Fruit fly (Drosophila melanogaster) whole organism, wandering third instar larva: ENCODE measurements around the gene CG5399.

Experiments
- GATAd ChIP-seq: sonication (Bioruptor generic); optimal IDR thresholded peaks from 2 replicates; lab custom pipeline; 2016; ENCODE audit warnings: missing biosample characterization, missing genetic modification characterization
- Hr78 ChIP-seq: fragments of >200 bp; optimal IDR thresholded peaks from 2 replicates; lab custom pipeline; 2017; ENCODE audit warnings: missing biosample characterization, missing genetic modification characterization
- Myc ChIP-seq: fragments of >200 bp; optimal IDR thresholded peaks from 2 replicates; lab custom pipeline; 2017
- OdsH ChIP-seq: fragments of 200-800 bp; sonication (Bioruptor generic); optimal IDR thresholded peaks from 2 replicates; lab custom pipeline; 2016; ENCODE audit warnings: missing biosample characterization, mild to moderate bottlenecking, missing genetic modification characterization
- dsf ChIP-seq: sonication (Bioruptor generic); optimal IDR thresholded peaks from 2 replicates; lab custom pipeline; 2016; ENCODE audit warnings: missing biosample characterization, missing genetic modification characterization, borderline replicate concordance
- fru ChIP-seq: fragments of 200-800 bp; sonication (Bioruptor generic); optimal IDR thresholded peaks from 3 replicates; lab custom pipeline; 2016; ENCODE audit warnings: missing biosample characterization, mild to moderate bottlenecking, missing genetic modification characterization
- h ChIP-seq: fragments of 200-800 bp; sonication (Bioruptor generic); optimal IDR thresholded peaks from 3 replicates; lab custom pipeline; 2016; ENCODE audit warnings: missing biosample characterization, mild to moderate bottlenecking, missing genetic modification characterization
- lola ChIP-seq: fragments of >200 bp; optimal IDR thresholded peaks from 2 replicates; lab custom pipeline; 2017; ENCODE audit warnings: missing biosample characterization, missing genetic modification characterization
- sv ChIP-seq: fragments of 200-800 bp; sonication (Bioruptor generic); optimal IDR thresholded peaks from 3 replicates; lab custom pipeline; 2016; ENCODE audit warnings: missing biosample characterization, missing genetic modification characterization
- woc ChIP-seq: sonication (Bioruptor generic); optimal IDR thresholded peaks from 2 replicates; lab custom pipeline; 2016; ENCODE audit warnings: missing biosample characterization, mild to moderate bottlenecking, missing genetic modification characterization

dm6 chr3R:15655415-15655814 is 39.6 kb upstream of the CG5399 start:
- TF ChIP-seq Hr78 (no peak), fru (GFP tag; lab: Kevin White, UChicago) (no peak), dsf (GFP tag; lab: Kevin White, UChicago) (no peak), Myc (lab: Kevin White, UChicago) (no peak), OdsH (GFP tag; lab: Kevin White, UChicago) (no peak), sv (GFP tag; lab: Kevin White, UChicago) (no peak), h (GFP tag; lab: Kevin White, UChicago) (no peak), lola (no peak), woc (GFP tag; lab: Kevin White, UChicago) (no peak), GATAd (GFP tag; lab: Kevin White, UChicago) (no peak)
